Worm (Caenorhabditis elegans): ENCODE data around the gene K08B12.3.

ce11 chrV:6239855-6240254 lies 4.9 kb downstream of the K08B12.3 start:
- TF ChIP-seq flh-1 (GFP tag; optimal IDR thresholded peaks at IDR 0.05) (no peak), pha-4 (tag; optimal IDR thresholded peaks at IDR 0.05) (no peak), tbx-8 (GFP tag; optimal IDR thresholded peaks at IDR 0.05) (no peak), nhr-237 (tag; optimal IDR thresholded peaks at IDR 0.05) (no peak), sptf-1 (tag; optimal IDR thresholded peaks at IDR 0.05) (no peak), unc-62 (GFP tag; optimal IDR thresholded peaks at IDR 0.05) (no peak), lin-13 (tag; optimal IDR thresholded peaks at IDR 0.05) (no peak), ztf-11 (tag; optimal IDR thresholded peaks at IDR 0.05) (no peak), ceh-43 (GFP tag; optimal IDR thresholded peaks at IDR 0.05) (no peak), elt-1 (tag; optimal IDR thresholded peaks at IDR 0.05; ENCODE audit: borderline replicate concordance, insufficient read depth) (no peak)
